Fruit fly (Drosophila melanogaster): Measurements from ENCODE around the gene eRF1.

The eRF1 gene

dm6 chr3L:20361389-20361788 lies 13.2 kb downstream of the eRF1 start, which contains the start of gene Prim2 (continued):
- TF ChIP-seq Poxn (GFP tag; IDR thresholded peaks at IDR 0.05): no peak
- no peak for TF ChIP-seq bcd (GFP tag; optimal IDR thresholded peaks at IDR 0.05)
- TF ChIP-seq BEAF-32 (GFP tag; optimal IDR thresholded peaks at IDR 0.05): peak; percentile 72
- TF ChIP-seq CG16815 (GFP tag; optimal IDR thresholded peaks at IDR 0.05): no peak
- TF ChIP-seq CG14014 (GFP tag; IDR thresholded peaks at IDR 0.05): no peak
- TF ChIP-seq CG6791 (GFP tag; IDR thresholded peaks at IDR 0.05; ENCODE audit: partially characterized antibody): peak; percentile 69
- peak; percentile 44; the same call in 1 of the 3 replicates for TF ChIP-seq HLH4C (GFP tag; IDR thresholded peaks at IDR 0.05; ENCODE audit: partially characterized antibody)
- TF ChIP-seq CG10209 (GFP tag; optimal IDR thresholded peaks at IDR 0.05): no peak
- no peak for TF ChIP-seq scrt (GFP tag; optimal IDR thresholded peaks at IDR 0.05)
- TF ChIP-seq H15 (GFP tag; IDR thresholded peaks at IDR 0.05): no peak
- TF ChIP-seq Bdp1 (GFP tag; optimal IDR thresholded peaks at IDR 0.05): no peak
- no peak for TF ChIP-seq CG10462 (GFP tag; optimal IDR thresholded peaks at IDR 0.05)
- TF ChIP-seq CG14710 (tag; optimal IDR thresholded peaks at IDR 0.05): no peak
- TF ChIP-seq CG15514 (GFP tag; optimal IDR thresholded peaks at IDR 0.05): peak; percentile 18
- no peak for TF ChIP-seq CG7556 (GFP tag; optimal IDR thresholded peaks at IDR 0.05)
- no peak for TF ChIP-seq Spps (tag; optimal IDR thresholded peaks at IDR 0.05)
- TF ChIP-seq CG3065 (GFP tag; optimal IDR thresholded peaks at IDR 0.05): no peak
- TF ChIP-seq Opbp (GFP tag; IDR thresholded peaks at IDR 0.05; ENCODE audit: partially characterized antibody): peak; percentile 75; the same call in 2 of the 3 replicates
- no peak for TF ChIP-seq dm (GFP tag; optimal IDR thresholded peaks at IDR 0.05)
- no peak for TF ChIP-seq Lpt (GFP tag; optimal IDR thresholded peaks at IDR 0.05)
- no peak for TF ChIP-seq nerfin-2 (GFP tag; IDR thresholded peaks at IDR 0.05; ENCODE audit: partially characterized antibody)
- TF ChIP-seq HLH3B (GFP tag; IDR thresholded peaks at IDR 0.05): no peak
- no peak for TF ChIP-seq CG15073 (GFP tag; optimal IDR thresholded peaks at IDR 0.05)
- TF ChIP-seq CG17829 (tag; optimal IDR thresholded peaks at IDR 0.05): no peak
- TF ChIP-seq CG10543 (GFP tag; optimal IDR thresholded peaks at IDR 0.05): no peak
- TF ChIP-seq CG5953 (GFP tag; IDR thresholded peaks at IDR 0.05): no peak
- TF ChIP-seq Nf-YC (tag; optimal IDR thresholded peaks at IDR 0.05): no peak
- TF ChIP-seq knrl (GFP tag; IDR thresholded peaks at IDR 0.05; ENCODE audit: partially characterized antibody): peak; percentile 65; the same call in 2 of the 3 replicates
- TF ChIP-seq az2 (GFP tag; optimal IDR thresholded peaks at IDR 0.05): no peak
- TF ChIP-seq seq (GFP tag; IDR thresholded peaks at IDR 0.05): no peak
- TF ChIP-seq CG14441 (GFP tag; IDR thresholded peaks at IDR 0.05): no peak
- TF ChIP-seq luna (GFP tag; optimal IDR thresholded peaks at IDR 0.05): no peak
- TF ChIP-seq CG18599 (GFP tag; optimal IDR thresholded peaks at IDR 0.05): no peak
- TF ChIP-seq CG16813 (GFP tag; IDR thresholded peaks at IDR 0.05; ENCODE audit: partially characterized antibody): peak; percentile 59
- TF ChIP-seq slou (GFP tag; optimal IDR thresholded peaks at IDR 0.05): no peak
- TF ChIP-seq sna (GFP tag; IDR thresholded peaks at IDR 0.05; ENCODE audit: partially characterized antibody): peak; percentile 69
- TF ChIP-seq Dad (GFP tag; optimal IDR thresholded peaks at IDR 0.05): no peak
- peak; percentile 70 for TF ChIP-seq Scr (GFP tag; IDR thresholded peaks at IDR 0.05; ENCODE audit: partially characterized antibody)
- no peak for TF ChIP-seq pho (GFP tag; optimal IDR thresholded peaks at IDR 0.05)
- TF ChIP-seq inv (GFP tag; IDR thresholded peaks at IDR 0.05; ENCODE audit: partially characterized antibody): peak; percentile 13; the same call in 1 of the 2 replicates
- TF ChIP-seq CG11504 (tag; optimal IDR thresholded peaks at IDR 0.05): no peak
- TF ChIP-seq aop (GFP tag; IDR thresholded peaks at IDR 0.05): no peak
- no peak for TF ChIP-seq stwl (tag; optimal IDR thresholded peaks at IDR 0.05)
- peak; percentile 88 for TF ChIP-seq Sry-δ (GFP tag; optimal IDR thresholded peaks at IDR 0.05)
- no peak for TF ChIP-seq CG16863 (GFP tag; optimal IDR thresholded peaks at IDR 0.05)
- no peak for TF ChIP-seq D19A (tag; optimal IDR thresholded peaks at IDR 0.05)
- TF ChIP-seq fd64A (GFP tag; optimal IDR thresholded peaks at IDR 0.05): no peak
- no peak for TF ChIP-seq corto (GFP tag; optimal IDR thresholded peaks at IDR 0.05)
- no peak for TF ChIP-seq ab (GFP tag; optimal IDR thresholded peaks at IDR 0.05)
- TF ChIP-seq Elba2 (GFP tag; optimal IDR thresholded peaks at IDR 0.05): no peak
- TF ChIP-seq shn (GFP tag; optimal IDR thresholded peaks at IDR 0.05): no peak

Measured in whole organism, embryonic.